Fruit fly (Drosophila melanogaster) whole organism, prepupa: ENCODE data around the gene Tis11.

ENCODE experiments used
- Blimp-1 ChIP-seq: fragments of 200-800 bp; sonication (Bioruptor generic); optimal IDR thresholded peaks from 3 replicates; lab custom pipeline; 2017; ENCODE audit warnings: missing biosample characterization, missing genetic modification characterization, mild to moderate bottlenecking, moderate library complexity, missing genetic modification reagents
- CG11294 ChIP-seq: fragments of 200-800 bp; sonication (Bioruptor generic); IDR thresholded peaks from 2 replicates; pipeline ENCODE4 v1.3.6; 2022; ENCODE audit warnings: missing biosample characterization, missing genetic modification characterization
- CG11762 ChIP-seq: fragments of 200-800 bp; sonication (Bioruptor generic); optimal IDR thresholded peaks from 3 replicates; lab custom pipeline; 2016; ENCODE audit warnings: missing biosample characterization, missing genetic modification characterization; ENCODE audit not compliant: insufficient read depth
- CG15336 ChIP-seq: fragments of 200-800 bp; sonication (Bioruptor generic); IDR thresholded peaks from 2 replicates; pipeline ENCODE4 v1.3.6; 2022; ENCODE audit warnings: missing biosample characterization, missing genetic modification characterization
- CG1621 ChIP-seq: fragments of 200-800 bp; sonication (Bioruptor generic); optimal IDR thresholded peaks from 3 replicates; lab custom pipeline; 2018; ENCODE audit warnings: missing biosample characterization, mild to moderate bottlenecking, missing genetic modification characterization
- CG3032 ChIP-seq: fragments of 200-800 bp; optimal IDR thresholded peaks from 2 replicates; lab custom pipeline; 2019; ENCODE audit warnings: missing biosample characterization, mild to moderate bottlenecking, missing genetic modification characterization, moderate library complexity
- CG32006 ChIP-seq: fragments of 200-800 bp; sonication (Bioruptor generic); optimal IDR thresholded peaks from 3 replicates; lab custom pipeline; 2017; ENCODE audit warnings: missing biosample characterization, mild to moderate bottlenecking, missing genetic modification characterization
- CG34406 ChIP-seq: fragments of 200-800 bp; sonication (Bioruptor generic); optimal IDR thresholded peaks from 3 replicates; lab custom pipeline; 2016; ENCODE audit warnings: missing biosample characterization, missing genetic modification characterization
- CG3919 ChIP-seq: fragments of 200-800 bp; sonication (Bioruptor generic); optimal IDR thresholded peaks from 3 replicates; lab custom pipeline; 2016; ENCODE audit warnings: missing biosample characterization, missing genetic modification characterization
- CG4318 ChIP-seq: fragments of 200-800 bp; sonication (Bioruptor generic); optimal IDR thresholded peaks from 3 replicates; lab custom pipeline; 2017; ENCODE audit warnings: missing biosample characterization, mild to moderate bottlenecking, missing genetic modification characterization
- CG6163 ChIP-seq: fragments of 200-800 bp; sonication (Bioruptor generic); IDR thresholded peaks from 3 replicates; pipeline ENCODE4 v1.3.6; 2022; ENCODE audit warnings: missing biosample characterization, missing genetic modification characterization
- CG6276 ChIP-seq: fragments of 200-800 bp; sonication (Bioruptor generic); optimal IDR thresholded peaks from 2 replicates; lab custom pipeline; 2017; ENCODE audit warnings: missing biosample characterization, mild to moderate bottlenecking, missing genetic modification characterization
- CG6792 ChIP-seq: fragments of 200-800 bp; sonication (Bioruptor generic); optimal IDR thresholded peaks from 3 replicates; lab custom pipeline; 2016; ENCODE audit warnings: missing biosample characterization, missing genetic modification characterization
- CG6808 ChIP-seq: fragments of 200-800 bp; sonication (Bioruptor generic); optimal IDR thresholded peaks from 3 replicates; lab custom pipeline; 2017; ENCODE audit warnings: missing biosample characterization, missing genetic modification characterization, mild to moderate bottlenecking, moderate library complexity, missing genetic modification reagents
- CG6854 ChIP-seq: fragments of 200-800 bp; sonication (Bioruptor generic); optimal IDR thresholded peaks from 2 replicates; lab custom pipeline; 2017; ENCODE audit warnings: missing biosample characterization, mild to moderate bottlenecking, missing genetic modification characterization
- CG7368 ChIP-seq: fragments of 200-800 bp; sonication (Bioruptor generic); optimal IDR thresholded peaks from 3 replicates; lab custom pipeline; 2016; ENCODE audit warnings: missing biosample characterization, missing genetic modification characterization
- CG8119 ChIP-seq: fragments of 200-800 bp; sonication (Bioruptor generic); IDR thresholded peaks from 3 replicates; pipeline ENCODE4 v1.3.6; 2022; ENCODE audit warnings: missing biosample characterization, missing genetic modification characterization
- CG8632 ChIP-seq: fragments of 200-800 bp; sonication (Bioruptor generic); optimal IDR thresholded peaks from 3 replicates; lab custom pipeline; 2016; ENCODE audit warnings: missing biosample characterization, missing genetic modification characterization
- CG9139 ChIP-seq: fragments of 200-800 bp; sonication (Bioruptor generic); optimal IDR thresholded peaks from 3 replicates; lab custom pipeline; 2017; ENCODE audit warnings: missing biosample characterization, mild to moderate bottlenecking, missing genetic modification characterization
- Eip75B ChIP-seq: fragments of 200-800 bp; sonication (Bioruptor generic); optimal IDR thresholded peaks from 3 replicates; lab custom pipeline; 2016; ENCODE audit warnings: missing biosample characterization, missing genetic modification characterization
- Eip78C ChIP-seq: fragments of 200-800 bp; sonication (Bioruptor generic); peaks from one replicate; lab custom pipeline; 2016; ENCODE audit warnings: missing biosample characterization, missing genetic modification characterization
- Eip93F ChIP-seq: fragments of 200-800 bp; sonication (Bioruptor generic); optimal IDR thresholded peaks from 2 replicates; lab custom pipeline; 2016; ENCODE audit warnings: missing biosample characterization, mild to moderate bottlenecking, missing genetic modification characterization
- Ets21C ChIP-seq: fragments of 200-800 bp; sonication (Bioruptor generic); optimal IDR thresholded peaks from 3 replicates; lab custom pipeline; 2016; ENCODE audit warnings: missing biosample characterization, missing genetic modification characterization
- Ets96B ChIP-seq: fragments of 200-800 bp; optimal IDR thresholded peaks from 2 replicates; lab custom pipeline; 2019; ENCODE audit warnings: missing biosample characterization, mild to moderate bottlenecking, missing genetic modification characterization, moderate library complexity
- Gug ChIP-seq: fragments of 200-800 bp; sonication (Bioruptor generic); IDR thresholded peaks from 2 replicates; pipeline ENCODE4 v1.3.6; 2022; ENCODE audit warnings: missing biosample characterization, missing genetic modification characterization
- Hr38 ChIP-seq: sonication (Bioruptor generic); optimal IDR thresholded peaks from 2 replicates; lab custom pipeline; 2016; ENCODE audit warnings: missing biosample characterization, missing genetic modification characterization
- Hr39 ChIP-seq: fragments of 200-800 bp; sonication (Bioruptor generic); optimal IDR thresholded peaks from 2 replicates; lab custom pipeline; 2016; ENCODE audit warnings: missing biosample characterization, missing genetic modification characterization
- Hr4 ChIP-seq: fragments of 200-800 bp; sonication (Bioruptor generic); optimal IDR thresholded peaks from 3 replicates; lab custom pipeline; 2016; ENCODE audit warnings: missing biosample characterization, missing genetic modification characterization
- OdsH ChIP-seq: fragments of 200-800 bp; sonication (Bioruptor generic); optimal IDR thresholded peaks from 3 replicates; lab custom pipeline; 2016; ENCODE audit warnings: missing biosample characterization, missing genetic modification characterization
- Smox ChIP-seq: fragments of 200-800 bp; sonication (Bioruptor generic); optimal IDR thresholded peaks from 3 replicates; lab custom pipeline; 2016; ENCODE audit warnings: missing biosample characterization, missing genetic modification characterization
- Sox102F ChIP-seq: fragments of 200-800 bp; sonication (Bioruptor generic); optimal IDR thresholded peaks from 2 replicates; lab custom pipeline; 2016; ENCODE audit warnings: missing biosample characterization, mild to moderate bottlenecking, missing genetic modification characterization
- cyc ChIP-seq: fragments of 200-800 bp; sonication (Bioruptor generic); optimal IDR thresholded peaks from 3 replicates; lab custom pipeline; 2016; ENCODE audit warnings: missing biosample characterization, missing genetic modification characterization
- dac ChIP-seq: fragments of 200-800 bp; sonication (Bioruptor generic); optimal IDR thresholded peaks from 2 replicates; lab custom pipeline; 2017; ENCODE audit warnings: missing biosample characterization, mild to moderate bottlenecking, missing genetic modification characterization
- dsx ChIP-seq: fragments of 200-800 bp; optimal IDR thresholded peaks from 3 replicates; lab custom pipeline; 2019; ENCODE audit warnings: missing biosample characterization, mild to moderate bottlenecking, missing genetic modification characterization, moderate library complexity; ENCODE audit not compliant: poor library complexity, severe bottlenecking
- eg ChIP-seq: fragments of 200-800 bp; sonication (Bioruptor generic); IDR thresholded peaks from 3 replicates; pipeline ENCODE4 v1.3.6; 2022; ENCODE audit warnings: missing biosample characterization, missing genetic modification characterization
- esn ChIP-seq: fragments of 200-800 bp; sonication (Bioruptor generic); optimal IDR thresholded peaks from 2 replicates; lab custom pipeline; 2016; ENCODE audit warnings: missing biosample characterization, mild to moderate bottlenecking, missing genetic modification characterization, moderate library complexity
- fd85E ChIP-seq: fragments of 200-800 bp; sonication (Bioruptor generic); optimal IDR thresholded peaks from 3 replicates; lab custom pipeline; 2016; ENCODE audit warnings: missing biosample characterization, missing genetic modification characterization
- fkh ChIP-seq: fragments of 200-800 bp; sonication (Bioruptor generic); optimal IDR thresholded peaks from 3 replicates; lab custom pipeline; 2017; ENCODE audit warnings: missing biosample characterization, mild to moderate bottlenecking, missing genetic modification characterization, moderate library complexity
- pdm3 ChIP-seq: fragments of 200-800 bp; sonication (Bioruptor generic); optimal IDR thresholded peaks from 3 replicates; lab custom pipeline; 2016; ENCODE audit warnings: missing biosample characterization, missing genetic modification characterization
- salr ChIP-seq, 2 experiments: fragments of 200-800 bp; sonication (Bioruptor generic); optimal IDR thresholded peaks; 3 replicates each; lab custom pipeline; 2016 to 2018; ENCODE audit warnings: missing biosample characterization in 2 of 2, missing genetic modification characterization in 2 of 2, mild to moderate bottlenecking in 1 of 2
- ss ChIP-seq, 2 experiments: fragments of 200-800 bp; sonication (Bioruptor generic); optimal IDR thresholded peaks; 2 replicates in 1 of 2; 3 replicates in 1 of 2; lab custom pipeline; 2017 to 2018; ENCODE audit warnings: mild to moderate bottlenecking in 2 of 2, missing biosample characterization in 2 of 2, missing genetic modification characterization in 2 of 2, moderate library complexity in 1 of 2
- svp ChIP-seq: fragments of 200-800 bp; sonication (Bioruptor generic); peaks from one replicate; lab custom pipeline; 2016; ENCODE audit warnings: missing biosample characterization, missing genetic modification characterization
- topi ChIP-seq: fragments of 200-800 bp; sonication (Bioruptor generic); optimal IDR thresholded peaks from 3 replicates; lab custom pipeline; 2016; ENCODE audit warnings: missing biosample characterization, missing genetic modification characterization
- vri ChIP-seq: fragments of 200-800 bp; sonication (Bioruptor generic); optimal IDR thresholded peaks from 3 replicates; lab custom pipeline; 2016; ENCODE audit warnings: missing biosample characterization, mild to moderate bottlenecking, missing genetic modification characterization

Gene Tis11

dm6 chrX:12662679-12663463 lies 3.7 kb downstream of the Tis11 start (continued):
- TF ChIP-seq fd85E (GFP tag; lab: Kevin White, UChicago): no peak
- TF ChIP-seq topi (GFP tag; lab: Kevin White, UChicago): peak; percentile 66
- no peak for TF ChIP-seq CG1621 (tag; lab: Kevin White, UChicago)
- TF ChIP-seq esn (GFP tag; lab: Kevin White, UChicago): peak; percentile 75
- TF ChIP-seq CG8632 (GFP tag; lab: Kevin White, UChicago): peak; percentile 69
- TF ChIP-seq CG15336 (GFP tag; lab: Robert Waterston, UW): peak; percentile 62
- peak; percentile 49 for TF ChIP-seq Hr4 (GFP tag; lab: Kevin White, UChicago)
- TF ChIP-seq Gug (GFP tag; lab: Robert Waterston, UW): no peak
- TF ChIP-seq OdsH (GFP tag; lab: Kevin White, UChicago): peak; percentile 56
- TF ChIP-seq Ets96B (tag; lab: Kevin White, UChicago): peak; percentile 63
- TF ChIP-seq CG11762: peak; percentile 35
- peak; percentile 54 for TF ChIP-seq CG6276 (GFP tag; lab: Kevin White, UChicago)
- TF ChIP-seq salr (GFP tag; optimal IDR thresholded peaks at IDR 0.05; lab: Kevin White, UChicago): peak in 1 of 2 experiments; percentile 48
- TF ChIP-seq CG8119 (GFP tag; lab: Robert Waterston, UW): peak; percentile 67
- TF ChIP-seq CG9139: no peak
- peak; percentile 77 for TF ChIP-seq svp
- TF ChIP-seq Eip75B (GFP tag; lab: Kevin White, UChicago): peak; percentile 21
- TF ChIP-seq CG7368: peak; percentile 37
- TF ChIP-seq Sox102F (GFP tag; lab: Kevin White, UChicago): peak; percentile 47
- TF ChIP-seq CG6808: peak; percentile 47
- peak; percentile 77 for TF ChIP-seq CG34406 (GFP tag; lab: Kevin White, UChicago)
- TF ChIP-seq CG3032: peak; percentile 59
- TF ChIP-seq Eip93F (GFP tag; lab: Kevin White, UChicago): peak; percentile 21
- peak; percentile 46 for TF ChIP-seq Ets21C
- TF ChIP-seq Smox: peak; percentile 64
- TF ChIP-seq Eip78C (GFP tag; lab: Kevin White, UChicago): peak; percentile 85

- TF ChIP-seq CG6792 (GFP tag; lab: Kevin White, UChicago) (no peak), cyc (no peak), CG3032 (peak; percentile 30), OdsH (GFP tag; lab: Kevin White, UChicago) (no peak), CG11762 (no peak), CG32006 (GFP tag; lab: Kevin White, UChicago) (no peak), CG1621 (tag; lab: Kevin White, UChicago) (peak; percentile 46), Blimp-1 (GFP tag; lab: Kevin White, UChicago) (no peak), svp (peak; percentile 68), CG6163 (GFP tag; lab: Robert Waterston, UW) (peak; percentile 25; the same call in 1 of the 3 replicates), CG4318 (GFP tag; lab: Kevin White, UChicago) (no peak), CG15336 (GFP tag; lab: Robert Waterston, UW) (no peak), Hr38 (GFP tag; lab: Kevin White, UChicago) (no peak), eg (GFP tag; lab: Robert Waterston, UW) (0 out of 3 replicates have a peak, but pooled peaks have one; percentile 19), salr (GFP tag; optimal IDR thresholded peaks at IDR 0.05; lab: Kevin White, UChicago) (no peak), Eip78C (GFP tag; lab: Kevin White, UChicago) (no peak), fkh (GFP tag; lab: Kevin White, UChicago) (peak; percentile 23), Gug (GFP tag; lab: Robert Waterston, UW) (no peak), dac (GFP tag; lab: Kevin White, UChicago) (no peak), CG3919 (GFP tag; lab: Kevin White, UChicago) (no peak), topi (GFP tag; lab: Kevin White, UChicago) (no peak), pdm3 (GFP tag; lab: Kevin White, UChicago) (no peak), Eip93F (GFP tag; lab: Kevin White, UChicago) (no peak), vri (GFP tag; lab: Kevin White, UChicago) (peak; percentile 55), Hr39 (GFP tag; lab: Kevin White, UChicago) (no peak), CG11294 (GFP tag; lab: Robert Waterston, UW) (no peak), CG6808 (peak; percentile 38), Hr4 (GFP tag; lab: Kevin White, UChicago) (no peak), ss (GFP tag; optimal IDR thresholded peaks at IDR 0.05; lab: Kevin White, UChicago) (peak; percentile 62), CG8119 (GFP tag; lab: Robert Waterston, UW) (0 out of 3 replicates have a peak, but pooled peaks have one; percentile 24), CG6854 (GFP tag; lab: Kevin White, UChicago) (peak; percentile 4), dsx (peak; percentile 80), Ets96B (tag; lab: Kevin White, UChicago) (peak; percentile 28), CG6276 (GFP tag; lab: Kevin White, UChicago) (no peak), CG9139 (peak; percentile 42)
- TF ChIP-seq, all 60 proteins: peak for 14
Measured at dm6 chrX:12663464-12663938, 4.3 kb downstream of the Tis11 start.
